Worm (Caenorhabditis elegans): ENCODE results near the gene Y54G2A.52.

The Y54G2A.52 gene

ce11 chrIV:2770835-2771234 lies 27.7 kb downstream of the Y54G2A.52 start:
- TF ChIP-seq ztf-6 (GFP tag; IDR thresholded peaks at IDR 0.05) (no peak), ztf-26 (tag; optimal IDR thresholded peaks at IDR 0.05) (peak; percentile 12), zfh-2 (GFP tag; conservative IDR thresholded peaks at IDR 0.05) (peak; percentile 78), nhr-120 (GFP tag; IDR thresholded peaks at IDR 0.05) (0 out of 2 replicates have a peak, but pooled peaks have one; percentile 27), madf-6 (GFP tag; IDR thresholded peaks at IDR 0.05) (no peak), ceh-79 (tag; optimal IDR thresholded peaks at IDR 0.05) (peak; percentile 51), F55B11.4 (tag; optimal IDR thresholded peaks at IDR 0.05; ENCODE audit: borderline replicate concordance, insufficient read depth) (no peak), aptf-2 (GFP tag; conservative IDR thresholded peaks at IDR 0.05) (no peak), Y67H2A.10 (GFP tag; conservative IDR thresholded peaks at IDR 0.05) (0 out of 2 replicates have a peak, but pooled peaks have one; percentile 10), fkh-3 (tag; optimal IDR thresholded peaks at IDR 0.05) (peak; percentile 23), egl-18 (GFP tag; IDR thresholded peaks at IDR 0.05) (no peak), cebp-2 (GFP tag; IDR thresholded peaks at IDR 0.05) (0 out of 2 replicates have a peak, but pooled peaks have one; percentile 59), tlf-1 (GFP tag; optimal IDR thresholded peaks at IDR 0.05) (no peak), lag-1 (GFP tag; IDR thresholded peaks at IDR 0.05) (no peak), B0336.3 (GFP tag; IDR thresholded peaks at IDR 0.05) (0 out of 2 replicates have a peak, but pooled peaks have one; percentile 11), ama-1 (optimal IDR thresholded peaks at IDR 0.05) (no peak), ama-1 (GFP tag; optimal IDR thresholded peaks at IDR 0.05) (no peak), sdz-38 (tag; optimal IDR thresholded peaks at IDR 0.05) (no peak)

ce11 chrIV:2770067-2770466 lies 28.4 kb downstream of the Y54G2A.52 start:
- TF ChIP-seq tlf-1 (GFP tag; optimal IDR thresholded peaks at IDR 0.05) (no peak), somi-1 (GFP tag; optimal IDR thresholded peaks at IDR 0.05) (peak; percentile 7)

ce11 chrIV:2765048-2765708 lies 33.3 kb downstream of the Y54G2A.52 start:
- TF ChIP-seq K12H6.12 (tag; optimal IDR thresholded peaks at IDR 0.05) (no peak), T26A5.8 (tag; optimal IDR thresholded peaks at IDR 0.05) (no peak), repo-1 (tag; optimal IDR thresholded peaks at IDR 0.05) (no peak), hmg-1.2 (GFP tag; IDR thresholded peaks at IDR 0.05) (peak; percentile 90), egl-44 (GFP tag; IDR thresholded peaks at IDR 0.05) (no peak), somi-1 (GFP tag; optimal IDR thresholded peaks at IDR 0.05) (no peak), ama-1 (optimal IDR thresholded peaks at IDR 0.05) (no peak), ama-1 (GFP tag; optimal IDR thresholded peaks at IDR 0.05) (no peak), nhr-179 (tag; optimal IDR thresholded peaks at IDR 0.05) (no peak), Y95B8A.8 (GFP tag; IDR thresholded peaks at IDR 0.05) (no peak), B0019.2 (GFP tag; conservative IDR thresholded peaks at IDR 0.05) (0 out of 2 replicates have a peak, but pooled peaks have one; percentile 16), ztf-26 (tag; optimal IDR thresholded peaks at IDR 0.05) (peak; percentile 74), xnd-1 (tag; optimal IDR thresholded peaks at IDR 0.05) (no peak), F52B5.7 (tag; optimal IDR thresholded peaks at IDR 0.05) (peak; percentile 69), athp-1 (tag; optimal IDR thresholded peaks at IDR 0.05) (peak; percentile 49), B0336.3 (GFP tag; IDR thresholded peaks at IDR 0.05) (peak; percentile 17; the same call in 1 of the 2 replicates), hsf-1 (GFP tag; IDR thresholded peaks at IDR 0.05) (no peak), F57A8.1 (GFP tag; optimal IDR thresholded peaks at IDR 0.05) (no peak), sptf-2 (GFP tag; optimal IDR thresholded peaks at IDR 0.05) (no peak), tbx-9 (tag; optimal IDR thresholded peaks at IDR 0.05; ENCODE audit: borderline replicate concordance) (no peak), lsl-1 (GFP tag; optimal IDR thresholded peaks at IDR 0.05) (no peak), snpc-4 (GFP tag; optimal IDR thresholded peaks at IDR 0.05) (no peak), snpc-4 (tag; optimal IDR thresholded peaks at IDR 0.05) (no peak), nhr-90 (tag; optimal IDR thresholded peaks at IDR 0.05) (no peak), cebp-2 (GFP tag; IDR thresholded peaks at IDR 0.05) (no peak), ccch-3 (GFP tag; optimal IDR thresholded peaks at IDR 0.05) (no peak), let-607 (tag; optimal IDR thresholded peaks at IDR 0.05) (no peak), egl-18 (GFP tag; IDR thresholded peaks at IDR 0.05) (no peak), C06A6.2 (GFP tag; conservative IDR thresholded peaks at IDR 0.05) (no peak), F37B4.10 (GFP tag; IDR thresholded peaks at IDR 0.05) (no peak), lin-40 (tag; optimal IDR thresholded peaks at IDR 0.05) (peak; percentile 7), pha-4 (tag; optimal IDR thresholded peaks at IDR 0.05) (no peak), Y56A3A.18 (GFP tag; IDR thresholded peaks at IDR 0.05) (no peak)

All from whole organism, young adult.